Fruit fly (Drosophila melanogaster) S2 (cell line): ENCODE data around the gene CG16736.

Experiments
- CG8478 ChIP-seq: fragments of >200 bp; optimal IDR thresholded peaks from 2 replicates; lab custom pipeline; 2018
- CTCF ChIP-seq, 2 experiments: fragments of >200 bp; optimal IDR thresholded peaks; 2 replicates each; lab custom pipeline; 2018

dm6 chr3R:9236883-9237267 lies 20.6 kb downstream of the CG16736 start:
- no peak for TF ChIP-seq CG8478
- no peak for TF ChIP-seq CTCF (optimal IDR thresholded peaks at IDR 0.05; lab: Kevin White, UChicago)
